Worm (Caenorhabditis elegans): ENCODE results near the gene T05B4.8.

Gene T05B4.8

DNA sequence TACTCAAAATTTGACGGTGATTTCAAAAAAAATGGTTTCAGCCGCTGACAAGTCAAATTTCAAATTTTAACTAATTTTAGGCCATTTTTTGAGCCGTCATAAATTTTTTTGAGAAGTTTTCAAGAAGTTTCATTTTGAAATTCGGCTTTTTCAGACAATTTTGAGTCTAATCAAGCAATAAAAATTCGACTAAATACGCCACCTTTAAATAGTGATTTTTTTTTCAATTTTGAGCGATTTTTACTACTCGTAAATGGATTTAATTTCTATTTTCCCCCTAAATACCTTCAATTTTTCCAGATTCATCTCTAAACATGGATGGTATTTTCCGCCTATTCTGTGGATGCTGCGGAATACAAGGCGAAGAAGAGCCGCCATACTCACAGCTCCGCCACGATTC, 28.2 kb upstream of the T05B4.8 start, which contains the start of gene Y45G5AL.1:
Gene Y45G5AL.1, plus strand, starts transcription at position 301 of the 400 bp plus-strand sequence.
- TF ChIP-seq ZK546.5 (tag; optimal IDR thresholded peaks at IDR 0.05), result no peak
- TF ChIP-seq blmp-1 (tag; optimal IDR thresholded peaks at IDR 0.05; ENCODE audit: insufficient read depth), result no peak
- no peak for TF ChIP-seq mdl-1 (tag; optimal IDR thresholded peaks at IDR 0.05)
- TF ChIP-seq nhr-129 (tag; optimal IDR thresholded peaks at IDR 0.05), result no peak
- TF ChIP-seq Y55F3AM.14 (GFP tag; optimal IDR thresholded peaks at IDR 0.05), result no peak
- TF ChIP-seq nhr-6 (tag; optimal IDR thresholded peaks at IDR 0.05), result no peak
- TF ChIP-seq crh-2 (tag; optimal IDR thresholded peaks at IDR 0.05), result no peak
- TF ChIP-seq snpc-4 (tag; optimal IDR thresholded peaks at IDR 0.05), result no peak
- TF ChIP-seq ceh-16 (tag; optimal IDR thresholded peaks at IDR 0.05), result no peak
- no peak for TF ChIP-seq elt-1 (tag; optimal IDR thresholded peaks at IDR 0.05)
- TF ChIP-seq lsy-2 (tag; optimal IDR thresholded peaks at IDR 0.05), result no peak
- TF ChIP-seq lin-13 (GFP tag; optimal IDR thresholded peaks at IDR 0.05), result no peak
- no peak for TF ChIP-seq nhr-10 (tag; optimal IDR thresholded peaks at IDR 0.05)
- TF ChIP-seq ztf-4 (tag; optimal IDR thresholded peaks at IDR 0.05), result no peak
- TF ChIP-seq nhr-25 (tag; optimal IDR thresholded peaks at IDR 0.05), result no peak
- TF ChIP-seq fos-1 (tag; optimal IDR thresholded peaks at IDR 0.05), result no peak
- no peak for TF ChIP-seq R02D3.7 (tag; optimal IDR thresholded peaks at IDR 0.05)
- TF ChIP-seq ztf-11 (tag; optimal IDR thresholded peaks at IDR 0.05), result no peak
- TF ChIP-seq elt-3 (tag; optimal IDR thresholded peaks at IDR 0.05), result no peak

ce11 chrV:4143034-4143433, 27.1 kb upstream of the T05B4.8 start:
- TF ChIP-seq nhr-23 (tag; optimal IDR thresholded peaks at IDR 0.05), result no peak
- TF ChIP-seq nhr-25 (tag; optimal IDR thresholded peaks at IDR 0.05), result peak; percentile 91
- peak; percentile 72 for TF ChIP-seq nhr-21 (tag; optimal IDR thresholded peaks at IDR 0.05)
- TF ChIP-seq unc-39 (tag; optimal IDR thresholded peaks at IDR 0.05), result no peak
- peak; percentile 87 for TF ChIP-seq crh-2 (tag; optimal IDR thresholded peaks at IDR 0.05)
- TF ChIP-seq C34F6.9 (tag; optimal IDR thresholded peaks at IDR 0.05), result peak; percentile 95
- no peak for TF ChIP-seq nhr-10 (tag; optimal IDR thresholded peaks at IDR 0.05)
- TF ChIP-seq skn-1 (tag; optimal IDR thresholded peaks at IDR 0.05), result no peak
- TF ChIP-seq lin-11 (tag; optimal IDR thresholded peaks at IDR 0.05), result peak; percentile 38
- no peak for TF ChIP-seq aly-2 (tag; optimal IDR thresholded peaks at IDR 0.05)
- no peak for TF ChIP-seq ztf-1 (GFP tag; conservative IDR thresholded peaks at IDR 0.05)
- TF ChIP-seq fos-1 (tag; optimal IDR thresholded peaks at IDR 0.05), result peak; percentile 40
- TF ChIP-seq R02D3.7 (tag; optimal IDR thresholded peaks at IDR 0.05), result no peak
- peak; percentile 27 for TF ChIP-seq blmp-1 (tag; optimal IDR thresholded peaks at IDR 0.05; ENCODE audit: insufficient read depth)
- peak; percentile 89 for TF ChIP-seq sma-9 (GFP tag; optimal IDR thresholded peaks at IDR 0.05)
- no peak for TF ChIP-seq sma-9 (tag; optimal IDR thresholded peaks at IDR 0.05)
- TF ChIP-seq lin-13 (GFP tag; optimal IDR thresholded peaks at IDR 0.05), result peak; percentile 78
- no peak for TF ChIP-seq lin-39 (tag; optimal IDR thresholded peaks at IDR 0.05)
- TF ChIP-seq peb-1 (tag; optimal IDR thresholded peaks at IDR 0.05), result no peak
- TF ChIP-seq nhr-237 (tag; optimal IDR thresholded peaks at IDR 0.05), result no peak
- peak in 1 of 2 experiments; percentile 33 for TF ChIP-seq mdl-1 (tag; optimal IDR thresholded peaks at IDR 0.05)
- TF ChIP-seq F13H6.1 (tag; optimal IDR thresholded peaks at IDR 0.05), result peak; percentile 76
- peak; percentile 77 for TF ChIP-seq unc-55 (GFP tag; optimal IDR thresholded peaks at IDR 0.05)
- peak; percentile 63 for TF ChIP-seq ztf-4 (tag; optimal IDR thresholded peaks at IDR 0.05)
- peak; percentile 53 to 90 for TF ChIP-seq lsy-2 (tag; optimal IDR thresholded peaks at IDR 0.05)
- peak; percentile 78 for TF ChIP-seq sma-3 (GFP tag; optimal IDR thresholded peaks at IDR 0.05)
- TF ChIP-seq ZK546.5 (tag; optimal IDR thresholded peaks at IDR 0.05), result no peak
- TF ChIP-seq snpc-4 (tag; optimal IDR thresholded peaks at IDR 0.05), result peak; percentile 4
- no peak for TF ChIP-seq ceh-82 (tag; optimal IDR thresholded peaks at IDR 0.05)
- no peak for TF ChIP-seq dmd-4 (tag; optimal IDR thresholded peaks at IDR 0.05)
- TF ChIP-seq unc-62 (GFP tag; optimal IDR thresholded peaks at IDR 0.05), result no peak
- TF ChIP-seq Y55F3AM.14 (GFP tag; optimal IDR thresholded peaks at IDR 0.05), result peak; percentile 69
- TF ChIP-seq mab-5 (tag; optimal IDR thresholded peaks at IDR 0.05), result peak; percentile 82
- no peak for TF ChIP-seq nhr-12 (tag; optimal IDR thresholded peaks at IDR 0.05)
- peak; percentile 78 for TF ChIP-seq gmeb-1 (tag; optimal IDR thresholded peaks at IDR 0.05)
- TF ChIP-seq egl-27 (tag; optimal IDR thresholded peaks at IDR 0.05), result peak; percentile 54
- TF ChIP-seq ama-1 (optimal IDR thresholded peaks at IDR 0.05), result no peak
- TF ChIP-seq sem-4 (tag; optimal IDR thresholded peaks at IDR 0.05), result peak; percentile 73
- no peak for TF ChIP-seq elt-3 (tag; optimal IDR thresholded peaks at IDR 0.05)
- TF ChIP-seq zag-1 (tag; optimal IDR thresholded peaks at IDR 0.05), result peak; percentile 40
- TF ChIP-seq nhr-129 (tag; optimal IDR thresholded peaks at IDR 0.05), result peak; percentile 60
- no peak for TF ChIP-seq nhr-6 (tag; optimal IDR thresholded peaks at IDR 0.05)
- no peak for TF ChIP-seq ztf-11 (tag; optimal IDR thresholded peaks at IDR 0.05)
- no peak for TF ChIP-seq mbf-1 (tag; optimal IDR thresholded peaks at IDR 0.05)
- TF ChIP-seq nhr-11 (tag; optimal IDR thresholded peaks at IDR 0.05), result no peak
